Worm (Caenorhabditis elegans): ENCODE measurements around the gene ZK632.12.

Gene ZK632.12

ce11 chrIII:9827163-9827951, 3.2 kb upstream of the ZK632.12 start, which contains the start of the genes ZK632.10 and ZK632.11 (continued):
- TF ChIP-seq ceh-63 (GFP tag; optimal IDR thresholded peaks at IDR 0.05) (no peak), unc-30 (tag; optimal IDR thresholded peaks at IDR 0.05) (no peak), ztf-4 (tag; optimal IDR thresholded peaks at IDR 0.05) (no peak), vab-15 (tag; optimal IDR thresholded peaks at IDR 0.05) (no peak), hlh-17 (GFP tag; optimal IDR thresholded peaks at IDR 0.05; ENCODE audit: borderline replicate concordance) (no peak), aly-2 (tag; optimal IDR thresholded peaks at IDR 0.05) (no peak), nhr-28 (tag; optimal IDR thresholded peaks at IDR 0.05) (no peak), sox-4 (tag; optimal IDR thresholded peaks at IDR 0.05) (no peak), fkh-10 (GFP tag; optimal IDR thresholded peaks at IDR 0.05) (no peak), lsy-2 (tag; optimal IDR thresholded peaks at IDR 0.05) (peak; percentile 97 to 99), fkh-4 (tag; optimal IDR thresholded peaks at IDR 0.05; ENCODE audit: borderline replicate concordance) (no peak), lin-14 (GFP tag; optimal IDR thresholded peaks at IDR 0.05) (peak; percentile 46), egl-13 (tag; optimal IDR thresholded peaks at IDR 0.05) (no peak), snpc-4 (tag; optimal IDR thresholded peaks at IDR 0.05) (no peak), lin-35 (GFP tag; optimal IDR thresholded peaks at IDR 0.05) (peak; percentile 61 to 70), fos-1 (tag; optimal IDR thresholded peaks at IDR 0.05) (no peak), unc-62 (GFP tag; optimal IDR thresholded peaks at IDR 0.05) (no peak), C34B4.2 (tag; optimal IDR thresholded peaks at IDR 0.05) (no peak), irx-1 (tag; optimal IDR thresholded peaks at IDR 0.05) (no peak), nhr-77 (tag; optimal IDR thresholded peaks at IDR 0.05) (peak; percentile 2), ceh-88 (GFP tag; IDR thresholded peaks at IDR 0.05) (no peak), isw-1 (GFP tag; IDR thresholded peaks at IDR 0.05) (peak; percentile 16; the same call in 1 of the 2 replicates), zip-4 (GFP tag; optimal IDR thresholded peaks at IDR 0.05) (no peak), ama-1 (optimal IDR thresholded peaks at IDR 0.05) (no peak), elt-2 (tag; optimal IDR thresholded peaks at IDR 0.05) (no peak), lin-13 (GFP tag; optimal IDR thresholded peaks at IDR 0.05) (peak; percentile 47), nhr-84 (tag; optimal IDR thresholded peaks at IDR 0.05) (no peak), unc-130 (tag; optimal IDR thresholded peaks at IDR 0.05) (peak; percentile 42), F16B12.6 (tag; optimal IDR thresholded peaks at IDR 0.05) (peak; percentile 87), swsn-7 (tag; optimal IDR thresholded peaks at IDR 0.05) (peak; percentile 28), alr-1 (tag; optimal IDR thresholded peaks at IDR 0.05; ENCODE audit: borderline replicate concordance) (no peak), hlh-4 (tag; optimal IDR thresholded peaks at IDR 0.05) (no peak), mdl-1 (tag; optimal IDR thresholded peaks at IDR 0.05) (peak in 1 of 2 experiments; percentile 47), mef-2 (tag; optimal IDR thresholded peaks at IDR 0.05) (no peak), C04F5.9 (tag; optimal IDR thresholded peaks at IDR 0.05) (peak; percentile 3), xbp-1 (tag; optimal IDR thresholded peaks at IDR 0.05) (no peak), nhr-19 (GFP tag; conservative IDR thresholded peaks at IDR 0.05) (peak; percentile 23; the same call in 1 of the 2 replicates), sptf-1 (tag; optimal IDR thresholded peaks at IDR 0.05) (no peak), snu-23 (GFP tag; optimal IDR thresholded peaks at IDR 0.05) (peak; percentile 46), tbx-2 (tag; optimal IDR thresholded peaks at IDR 0.05) (peak; percentile 10), skn-1 (tag; optimal IDR thresholded peaks at IDR 0.05) (peak; percentile 81), egl-27 (tag; optimal IDR thresholded peaks at IDR 0.05) (no peak), nhr-71 (tag; optimal IDR thresholded peaks at IDR 0.05) (peak; percentile 47), tlp-1 (tag; optimal IDR thresholded peaks at IDR 0.05) (no peak), grh-1 (GFP tag; IDR thresholded peaks at IDR 0.05) (no peak), lin-15B (tag; optimal IDR thresholded peaks at IDR 0.05) (peak; percentile 15), efl-1 (optimal IDR thresholded peaks at IDR 0.05) (peak; percentile 47 to 48), efl-1 (GFP tag; optimal IDR thresholded peaks at IDR 0.05 in 1 of 2) (peak in 1 of 2 experiments; percentile 59), dsc-1 (tag; optimal IDR thresholded peaks at IDR 0.05) (no peak), pax-3 (tag; optimal IDR thresholded peaks at IDR 0.05) (no peak), blmp-1 (tag; optimal IDR thresholded peaks at IDR 0.05) (peak; percentile 70), efl-3 (GFP tag; optimal IDR thresholded peaks at IDR 0.05) (no peak), aha-1 (tag; optimal IDR thresholded peaks at IDR 0.05) (no peak)

All from whole organism, L1 larva.